Fruit fly (Drosophila melanogaster) whole organism, embryonic: Measurements from ENCODE around the gene CG31793.

ENCODE experiments used
- Adf1 ChIP-seq: fragments of 200-800 bp; sonication (Bioruptor generic); IDR thresholded peaks from 2 replicates; pipeline ENCODE4 v1.3.6; 2022; ENCODE audit warnings: missing biosample characterization, missing genetic modification characterization
- Atf6 ChIP-seq: fragments of 200-800 bp; sonication (Bioruptor generic); IDR thresholded peaks from 2 replicates; pipeline ENCODE4 v1.3.6; 2022; ENCODE audit warnings: missing biosample characterization, missing genetic modification characterization
- BEAF-32 ChIP-seq: fragments of 200-800 bp; sonication (Bioruptor generic); optimal IDR thresholded peaks from 3 replicates; lab custom pipeline; 2017; ENCODE audit warnings: missing biosample characterization, missing genetic modification characterization, mild to moderate bottlenecking, moderate library complexity, missing genetic modification reagents
- CG1024 ChIP-seq: fragments of 200-800 bp; sonication (Bioruptor generic); IDR thresholded peaks from 2 replicates; pipeline ENCODE4 v1.3.6; 2022; ENCODE audit warnings: missing biosample characterization, missing genetic modification characterization
- CG10431 ChIP-seq: fragments of 200-800 bp; sonication (Bioruptor generic); optimal IDR thresholded peaks from 3 replicates; lab custom pipeline; 2018; ENCODE audit warnings: missing biosample characterization, mild to moderate bottlenecking, missing genetic modification characterization
- CG12769 ChIP-seq: fragments of 200-800 bp; sonication (Bioruptor generic); optimal IDR thresholded peaks from 2 replicates; lab custom pipeline; 2019; ENCODE audit warnings: missing biosample characterization, mild to moderate bottlenecking, missing genetic modification characterization, moderate library complexity
- CG14014 ChIP-seq: fragments of 200-800 bp; sonication (Bioruptor generic); IDR thresholded peaks from 2 replicates; pipeline ENCODE4 v1.3.6; 2022; ENCODE audit warnings: missing biosample characterization, missing genetic modification characterization
- CG16813 ChIP-seq: fragments of 200-800 bp; sonication (Bioruptor generic); IDR thresholded peaks from 3 replicates; pipeline ENCODE4 v1.3.6; 2022; ENCODE audit warnings: missing biosample characterization, missing genetic modification characterization; ENCODE audit not compliant: partially characterized antibody
- CG16863 ChIP-seq: fragments of 200-800 bp; sonication (Bioruptor generic); optimal IDR thresholded peaks from 3 replicates; lab custom pipeline; 2016; ENCODE audit warnings: missing biosample characterization, missing genetic modification characterization
- CG18011 ChIP-seq: fragments of 200-800 bp; sonication (Bioruptor generic); optimal IDR thresholded peaks from 2 replicates; lab custom pipeline; 2017; ENCODE audit warnings: missing biosample characterization, missing genetic modification characterization, mild to moderate bottlenecking, moderate library complexity, missing genotype
- CG18262 ChIP-seq: fragments of 200-800 bp; optimal IDR thresholded peaks from 3 replicates; lab custom pipeline; 2019; ENCODE audit warnings: missing biosample characterization, mild to moderate bottlenecking, missing genetic modification characterization, moderate library complexity
- CG18764 ChIP-seq: fragments of 200-800 bp; sonication (Bioruptor generic); optimal IDR thresholded peaks from 3 replicates; lab custom pipeline; 2016; ENCODE audit warnings: missing biosample characterization, missing genetic modification characterization
- CG33213 ChIP-seq: fragments of 200-800 bp; sonication (Bioruptor generic); optimal IDR thresholded peaks from 3 replicates; lab custom pipeline; 2016; ENCODE audit warnings: missing biosample characterization, missing genetic modification characterization
- CG4360 ChIP-seq: fragments of 200-800 bp; sonication (Bioruptor generic); IDR thresholded peaks from 2 replicates; pipeline ENCODE4 v1.3.6; 2022; ENCODE audit warnings: missing biosample characterization, missing genetic modification characterization
- CG4730 ChIP-seq: fragments of 200-800 bp; sonication (Bioruptor generic); IDR thresholded peaks from 2 replicates; pipeline ENCODE4 v1.3.6; 2022; ENCODE audit warnings: missing biosample characterization, missing genetic modification characterization
- CG5180 ChIP-seq: fragments of 200-800 bp; sonication (Bioruptor generic); optimal IDR thresholded peaks from 3 replicates; lab custom pipeline; 2017; ENCODE audit warnings: missing biosample characterization, missing genetic modification characterization, mild to moderate bottlenecking, moderate library complexity, missing genetic modification reagents
- CG5953 ChIP-seq: fragments of 200-800 bp; sonication (Bioruptor generic); IDR thresholded peaks from 2 replicates; pipeline ENCODE4 v1.3.6; 2022; ENCODE audit warnings: missing biosample characterization, missing genetic modification characterization
- CG6175 ChIP-seq: fragments of 200-800 bp; sonication (Bioruptor generic); IDR thresholded peaks from 3 replicates; pipeline ENCODE4 v1.3.6; 2022; ENCODE audit warnings: missing biosample characterization, missing genetic modification characterization
- CG6689 ChIP-seq: fragments of 200-800 bp; sonication (Bioruptor generic); IDR thresholded peaks from 2 replicates; pipeline ENCODE4 v1.3.6; 2022; ENCODE audit warnings: missing biosample characterization, missing genetic modification characterization
- CG6813 ChIP-seq: fragments of 200-800 bp; sonication (Bioruptor generic); optimal IDR thresholded peaks from 2 replicates; lab custom pipeline; 2017; ENCODE audit warnings: missing biosample characterization, missing genetic modification characterization, mild to moderate bottlenecking, moderate library complexity, missing genetic modification reagents
- CG8290 ChIP-seq, 3 experiments: fragments of 200-800 bp; sonication (Bioruptor generic); optimal IDR thresholded peaks; 2 replicates each; lab custom pipeline; 2016 to 2019; ENCODE audit warnings: missing biosample characterization in 3 of 3, missing genetic modification characterization in 3 of 3, mild to moderate bottlenecking in 2 of 3, moderate library complexity in 1 of 3
- CG8388 ChIP-seq: fragments of 200-800 bp; sonication (Bioruptor generic); optimal IDR thresholded peaks from 2 replicates; lab custom pipeline; 2019; ENCODE audit warnings: missing biosample characterization, mild to moderate bottlenecking, missing genetic modification characterization, moderate library complexity
- CG8924 ChIP-seq: fragments of 200-800 bp; optimal IDR thresholded peaks from 3 replicates; lab custom pipeline; 2019; ENCODE audit warnings: missing biosample characterization, mild to moderate bottlenecking, missing genetic modification characterization, moderate library complexity
- Chrac-16 ChIP-seq: fragments of 200-800 bp; sonication (Bioruptor generic); optimal IDR thresholded peaks from 3 replicates; lab custom pipeline; 2016; ENCODE audit warnings: missing biosample characterization, missing genetic modification characterization
- CrebB ChIP-seq: fragments of 200-800 bp; sonication (Bioruptor generic); optimal IDR thresholded peaks from 3 replicates; lab custom pipeline; 2018; ENCODE audit warnings: missing biosample characterization, mild to moderate bottlenecking, missing genetic modification characterization
- Dek ChIP-seq: fragments of 200-800 bp; sonication (Bioruptor generic); optimal IDR thresholded peaks from 3 replicates; lab custom pipeline; 2019; ENCODE audit warnings: missing biosample characterization, mild to moderate bottlenecking, missing genetic modification characterization, moderate library complexity
- Dp ChIP-seq: fragments of 200-800 bp; sonication (Bioruptor generic); optimal IDR thresholded peaks from 2 replicates; lab custom pipeline; 2018; ENCODE audit warnings: missing biosample characterization, mild to moderate bottlenecking, missing genetic modification characterization, moderate library complexity
- Eip74EF ChIP-seq, 2 experiments: fragments of 200-800 bp in 1 of 2; fragments of >200 bp in 1 of 2; sonication (Bioruptor generic) in 1 of 2; optimal IDR thresholded peaks; 2 replicates each; lab custom pipeline; 2017 to 2019; ENCODE audit warnings: missing biosample characterization in 2 of 2, missing genetic modification characterization in 2 of 2, mild to moderate bottlenecking in 1 of 2, moderate library complexity in 1 of 2
- Fer3 ChIP-seq: fragments of 200-800 bp; sonication (Bioruptor generic); optimal IDR thresholded peaks from 2 replicates; lab custom pipeline; 2018; ENCODE audit warnings: missing biosample characterization, mild to moderate bottlenecking, missing genetic modification characterization, moderate library complexity
- Gsc ChIP-seq: fragments of 200-800 bp; sonication (Bioruptor generic); IDR thresholded peaks from 2 replicates; pipeline ENCODE4 v1.3.6; 2022; ENCODE audit warnings: missing biosample characterization, missing genetic modification characterization
- HmgD ChIP-seq: fragments of 200-800 bp; sonication (Bioruptor generic); optimal IDR thresholded peaks from 3 replicates; lab custom pipeline; 2016; ENCODE audit warnings: missing biosample characterization, missing genetic modification characterization
- MTF-1 ChIP-seq: fragments of 200-800 bp; sonication (Bioruptor generic); optimal IDR thresholded peaks from 2 replicates; lab custom pipeline; 2018; ENCODE audit warnings: missing biosample characterization, mild to moderate bottlenecking, missing genetic modification characterization, borderline replicate concordance
- NFAT ChIP-seq: fragments of 200-800 bp; sonication (Bioruptor generic); IDR thresholded peaks from 2 replicates; pipeline ENCODE4 v1.3.6; 2022; ENCODE audit warnings: missing biosample characterization, missing genetic modification characterization
- Neu2 ChIP-seq: fragments of 200-800 bp; sonication (Bioruptor generic); optimal IDR thresholded peaks from 3 replicates; lab custom pipeline; 2016; ENCODE audit warnings: missing biosample characterization, missing genetic modification characterization, borderline replicate concordance
- Vsx1 ChIP-seq: fragments of 200-800 bp; sonication (Bioruptor generic); optimal IDR thresholded peaks from 2 replicates; lab custom pipeline; 2017; ENCODE audit warnings: missing biosample characterization, mild to moderate bottlenecking, missing genetic modification characterization, missing genetic modification reagents
- croc ChIP-seq: fragments of 200-800 bp; sonication (Bioruptor generic); conservative IDR thresholded peaks from 3 replicates; pipeline ENCODE4 v1.3.6; 2022; ENCODE audit warnings: missing biosample characterization, missing genetic modification characterization
- dan ChIP-seq: fragments of 200-800 bp; sonication (Bioruptor generic); IDR thresholded peaks from 2 replicates; pipeline ENCODE4 v1.3.6; 2022; ENCODE audit warnings: missing biosample characterization, missing genetic modification characterization
- danr ChIP-seq: fragments of 200-800 bp; sonication (Bioruptor generic); IDR thresholded peaks from 2 replicates; pipeline ENCODE4 v1.3.6; 2022; ENCODE audit warnings: missing biosample characterization, missing genetic modification characterization
- fd3F ChIP-seq: fragments of 200-800 bp; sonication (Bioruptor generic); optimal IDR thresholded peaks from 2 replicates; lab custom pipeline; 2018; ENCODE audit warnings: missing biosample characterization, mild to moderate bottlenecking, missing genetic modification characterization, moderate library complexity
- fu2 ChIP-seq: fragments of 200-800 bp; sonication (Bioruptor generic); optimal IDR thresholded peaks from 2 replicates; lab custom pipeline; 2016; ENCODE audit warnings: missing biosample characterization, missing genetic modification characterization
- insv ChIP-seq, 2 experiments: fragments of 200-800 bp; sonication (Bioruptor generic); optimal IDR thresholded peaks; 3 replicates each; lab custom pipeline; 2016 to 2018; ENCODE audit warnings: missing biosample characterization in 2 of 2, missing genetic modification characterization in 2 of 2
- jigr1 ChIP-seq: fragments of 200-800 bp; sonication (Bioruptor generic); IDR thresholded peaks from 3 replicates; pipeline ENCODE4 v1.3.6; 2022; ENCODE audit warnings: missing biosample characterization, missing genetic modification characterization
- kay ChIP-seq: fragments of 200-800 bp; sonication (Bioruptor generic); optimal IDR thresholded peaks from 2 replicates; lab custom pipeline; 2016; ENCODE audit warnings: missing biosample characterization, missing genetic modification characterization
- klu ChIP-seq: fragments of 200-800 bp; sonication (Bioruptor generic); IDR thresholded peaks from 2 replicates; pipeline ENCODE4 v1.3.6; 2022; ENCODE audit warnings: missing biosample characterization, missing genetic modification characterization
- lbe ChIP-seq: fragments of 200-800 bp; sonication (Bioruptor generic); optimal IDR thresholded peaks from 2 replicates; lab custom pipeline; 2016; ENCODE audit warnings: missing biosample characterization, mild to moderate bottlenecking, missing genetic modification characterization
- luna ChIP-seq: fragments of 200-800 bp; sonication (Bioruptor generic); optimal IDR thresholded peaks from 2 replicates; lab custom pipeline; 2016; ENCODE audit warnings: missing biosample characterization, missing genetic modification characterization
- mld ChIP-seq: fragments of 200-800 bp; sonication (Bioruptor generic); IDR thresholded peaks from 3 replicates; pipeline ENCODE4 v1.3.6; 2022; ENCODE audit warnings: missing biosample characterization, missing genetic modification characterization; ENCODE audit not compliant: partially characterized antibody
- sens-2 ChIP-seq: fragments of 200-800 bp; sonication (Bioruptor generic); IDR thresholded peaks from 2 replicates; pipeline ENCODE4 v1.3.6; 2022; ENCODE audit warnings: missing biosample characterization, missing genetic modification characterization
- slbo ChIP-seq: fragments of 200-800 bp; sonication (Bioruptor generic); IDR thresholded peaks from 2 replicates; pipeline ENCODE4 v1.3.6; 2022; ENCODE audit warnings: missing biosample characterization, missing genetic modification characterization
- tx ChIP-seq: fragments of 200-800 bp; sonication (Bioruptor generic); optimal IDR thresholded peaks from 2 replicates; lab custom pipeline; 2016; ENCODE audit warnings: missing biosample characterization, missing genetic modification characterization
- wdn ChIP-seq: fragments of 200-800 bp; sonication (Bioruptor generic); IDR thresholded peaks from 2 replicates; pipeline ENCODE4 v1.3.6; 2022; ENCODE audit warnings: missing biosample characterization, missing genetic modification characterization

The CG31793 gene

DNA sequence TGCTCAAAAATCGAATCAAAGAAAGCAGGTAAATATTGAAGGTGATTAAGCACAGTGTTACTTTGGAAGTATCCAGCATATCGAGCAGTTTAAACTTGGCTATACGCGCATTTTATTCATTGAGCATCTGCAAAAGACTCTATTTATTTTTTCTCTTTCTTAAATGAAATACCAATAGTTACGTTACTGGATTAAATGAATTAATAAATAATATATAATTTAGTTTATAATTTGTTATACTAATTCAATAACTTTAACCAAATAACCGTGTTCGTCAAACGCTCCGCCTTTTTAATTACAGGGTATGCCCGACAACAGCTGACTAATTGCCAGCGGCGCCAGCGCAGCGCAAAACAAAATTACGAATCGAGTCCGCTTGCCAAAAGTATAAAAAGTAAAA lies 36.3 kb upstream of the CG31793 start (continued):
- TF ChIP-seq CG18262 (no peak), CG16813 (GFP tag; lab: Robert Waterston, UW) (no peak), CG1024 (GFP tag; lab: Robert Waterston, UW) (no peak), NFAT (GFP tag; lab: Robert Waterston, UW) (0 out of 2 replicates have a peak, but pooled peaks have one; percentile 37), CG6813 (peak; percentile 34), CG8924 (tag; lab: Kevin White, UChicago) (no peak), CG18764 (GFP tag; lab: Kevin White, UChicago) (no peak), Dek (peak; percentile 34), CG4730 (GFP tag; lab: Robert Waterston, UW) (0 out of 2 replicates have a peak, but pooled peaks have one; percentile 14), kay (GFP tag; lab: Kevin White, UChicago) (no peak), mld (GFP tag; lab: Robert Waterston, UW) (no peak), CrebB (no peak), lbe (GFP tag; lab: Kevin White, UChicago) (peak; percentile 51), CG5180 (GFP tag; lab: Kevin White, UChicago) (no peak), klu (GFP tag; lab: Robert Waterston, UW) (no peak), Adf1 (GFP tag; lab: Robert Waterston, UW) (peak; percentile 38), CG18011 (GFP tag; lab: Kevin White, UChicago) (no peak), luna (GFP tag; lab: Kevin White, UChicago) (no peak), CG6175 (GFP tag; lab: Robert Waterston, UW) (no peak), CG4360 (GFP tag; lab: Robert Waterston, UW) (no peak), Dp (GFP tag; lab: Kevin White, UChicago) (no peak), CG6689 (GFP tag; lab: Robert Waterston, UW) (no peak), fd3F (peak; percentile 45), CG5953 (GFP tag; lab: Robert Waterston, UW) (no peak), Eip74EF (GFP tag; optimal IDR thresholded peaks at IDR 0.05; lab: Kevin White, UChicago) (no peak), dan (GFP tag; lab: Robert Waterston, UW) (no peak), Atf6 (GFP tag; lab: Robert Waterston, UW) (peak; percentile 75), danr (GFP tag; lab: Robert Waterston, UW) (peak; percentile 40; the same call in 1 of the 2 replicates), CG14014 (GFP tag; lab: Robert Waterston, UW) (peak; percentile 51; the same call in 1 of the 2 replicates), slbo (peak; percentile 78), Chrac-16 (GFP tag; lab: Kevin White, UChicago) (no peak), CG12769 (tag; lab: Kevin White, UChicago) (no peak), fu2 (GFP tag; lab: Kevin White, UChicago) (no peak), CG10431 (GFP tag; lab: Kevin White, UChicago) (no peak), CG8290 (GFP tag; optimal IDR thresholded peaks at IDR 0.05; lab: Kevin White, UChicago) (no peak), CG8290 (tag; optimal IDR thresholded peaks at IDR 0.05; lab: Kevin White, UChicago) (no peak), wdn (peak; percentile 65; the same call in 1 of the 2 replicates), croc (GFP tag; lab: Robert Waterston, UW) (no peak), BEAF-32 (GFP tag; lab: Kevin White, UChicago) (no peak), HmgD (GFP tag; lab: Kevin White, UChicago) (no peak), jigr1 (GFP tag; lab: Robert Waterston, UW) (no peak), CG33213 (GFP tag; lab: Kevin White, UChicago) (no peak), CG8388 (GFP tag; lab: Kevin White, UChicago) (no peak), Vsx1 (GFP tag; lab: Kevin White, UChicago) (no peak), insv (GFP tag; optimal IDR thresholded peaks at IDR 0.05; lab: Kevin White, UChicago) (no peak), CG16863 (GFP tag; lab: Kevin White, UChicago) (no peak), tx (GFP tag; lab: Kevin White, UChicago) (no peak), sens-2 (no peak), Gsc (GFP tag; lab: Robert Waterston, UW) (no peak), Neu2 (GFP tag; lab: Kevin White, UChicago) (no peak), MTF-1 (GFP tag; lab: Kevin White, UChicago) (no peak), Fer3 (tag; lab: Kevin White, UChicago) (peak; percentile 67)
